Fruit fly (Drosophila melanogaster) whole organism: ENCODE measurements around the gene Upf2.

Experiments
- CG8478 ChIP-seq: fragments of >200 bp; optimal IDR thresholded peaks from 2 replicates; lab custom pipeline; 2018; ENCODE audit warnings: inconsistent platforms
- psq ChIP-seq: fragments of >200 bp; optimal IDR thresholded peaks from 2 replicates; lab custom pipeline; 2017

dm6 chrX:8021245-8021644 is 54.0 kb downstream of the Upf2 start, which contains the start of gene CG15333:
- TF ChIP-seq CG8478 (no peak), psq (lab: Kevin White, UChicago) (no peak)
